Worm (Caenorhabditis elegans): Measurements from ENCODE around the gene abu-10.

DNA sequence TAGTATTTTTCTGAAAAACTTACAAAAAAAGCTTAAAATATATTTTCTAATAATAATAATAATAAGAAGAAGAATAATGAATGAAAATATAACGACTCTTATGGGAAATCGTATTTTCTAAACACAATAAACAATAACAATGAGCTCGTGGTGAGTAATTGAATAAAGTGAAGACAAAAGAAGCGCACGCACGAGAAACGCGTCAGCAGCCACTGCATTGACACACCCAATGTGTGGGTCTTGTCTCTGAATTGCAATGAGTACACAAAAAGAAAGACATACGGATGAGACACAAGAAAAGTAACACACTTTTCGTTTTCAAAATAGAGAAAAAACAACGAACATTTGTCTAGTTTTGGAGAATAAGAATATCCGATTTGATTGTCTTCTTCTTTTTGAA is 5.3 kb downstream of the abu-10 start, which contains the start of gene F35A5.8:
- TF ChIP-seq dao-5 (tag; optimal IDR thresholded peaks at IDR 0.05) (no peak), him-1 (tag; optimal IDR thresholded peaks at IDR 0.05) (peak; percentile 20)
